Worm (Caenorhabditis elegans): Measurements from ENCODE around the gene npr-15.
A peak's percentile ranks its signal among the peaks of the same experiment; 100 is the strongest.

Gene npr-15

DNA sequence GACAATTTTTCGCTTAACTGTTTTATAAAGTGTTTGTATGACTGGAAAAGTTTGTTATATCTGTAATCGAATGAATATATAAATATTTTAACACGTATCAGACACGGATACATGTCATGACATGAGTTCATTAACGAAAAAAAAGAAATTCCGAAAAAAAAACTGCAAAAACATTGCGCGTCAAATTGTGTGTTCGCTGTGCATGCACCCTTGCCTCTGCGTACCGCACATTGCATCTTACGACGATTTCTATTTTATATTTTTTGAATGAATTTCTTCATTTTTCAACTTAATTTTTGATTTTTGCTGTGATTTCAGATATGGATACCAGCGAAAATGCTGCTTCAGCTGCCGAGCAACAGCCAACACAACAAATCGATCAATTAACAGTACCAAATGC lies 10.5 kb upstream of the npr-15 start, which contains the start of gene wdr-5.1 (continued):
- TF ChIP-seq nhr-25 (tag; optimal IDR thresholded peaks at IDR 0.05) (peak; percentile 30), mml-1 (tag; optimal IDR thresholded peaks at IDR 0.05) (no peak), ama-1 (optimal IDR thresholded peaks at IDR 0.05) (peak; percentile 64), snpc-4 (tag; optimal IDR thresholded peaks at IDR 0.05) (no peak), nhr-23 (tag; optimal IDR thresholded peaks at IDR 0.05) (peak; percentile 52), ceh-9 (tag; optimal IDR thresholded peaks at IDR 0.05) (no peak), nhr-28 (tag; optimal IDR thresholded peaks at IDR 0.05) (no peak), hmg-11 (tag; optimal IDR thresholded peaks at IDR 0.05) (peak; percentile 46)

DNA sequence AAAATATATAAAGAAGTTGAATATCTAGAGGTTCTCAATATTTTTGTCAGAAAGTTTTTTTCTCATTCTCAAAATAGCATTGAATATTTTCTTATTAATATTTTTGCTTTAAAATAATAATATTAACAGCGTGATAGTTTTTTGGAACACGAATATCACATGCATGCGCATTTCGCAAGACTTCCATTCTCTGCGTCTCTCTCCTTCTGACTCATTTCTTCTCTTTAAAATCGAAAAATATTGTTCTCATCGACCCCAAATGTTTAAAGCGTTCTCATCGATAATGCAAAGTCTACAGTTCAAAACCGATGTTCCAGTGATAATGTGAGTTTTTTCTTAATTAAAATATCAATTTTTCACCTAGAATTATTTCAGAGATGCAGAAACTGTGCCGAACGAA lies 8.9 kb upstream of the npr-15 start, which contains the start of gene C14B1.3:
Gene C14B1.3, plus strand, starts transcription at position 168 of the 400 bp plus-strand sequence.
- TF ChIP-seq lin-15B (tag; optimal IDR thresholded peaks at IDR 0.05) (peak; percentile 20), aly-2 (tag; optimal IDR thresholded peaks at IDR 0.05) (no peak), zag-1 (tag; optimal IDR thresholded peaks at IDR 0.05) (no peak), skn-1 (tag; optimal IDR thresholded peaks at IDR 0.05) (no peak), daf-12 (tag; optimal IDR thresholded peaks at IDR 0.05) (no peak), pha-4 (tag; optimal IDR thresholded peaks at IDR 0.05) (peak; percentile 50), egl-27 (tag; optimal IDR thresholded peaks at IDR 0.05) (no peak), hmg-11 (tag; optimal IDR thresholded peaks at IDR 0.05) (no peak), elt-3 (tag; optimal IDR thresholded peaks at IDR 0.05) (no peak), ztf-4 (tag; optimal IDR thresholded peaks at IDR 0.05) (no peak), ama-1 (optimal IDR thresholded peaks at IDR 0.05) (peak; percentile 1), ceh-82 (tag; optimal IDR thresholded peaks at IDR 0.05) (no peak), nhr-76 (tag; optimal IDR thresholded peaks at IDR 0.05) (no peak), fkh-10 (GFP tag; optimal IDR thresholded peaks at IDR 0.05) (no peak), ztf-11 (tag; optimal IDR thresholded peaks at IDR 0.05) (no peak), nhr-11 (tag; optimal IDR thresholded peaks at IDR 0.05) (no peak), ceh-9 (tag; optimal IDR thresholded peaks at IDR 0.05) (no peak), unc-39 (tag; optimal IDR thresholded peaks at IDR 0.05) (no peak), fos-1 (tag; optimal IDR thresholded peaks at IDR 0.05) (no peak), nhr-25 (tag; optimal IDR thresholded peaks at IDR 0.05) (no peak), fkh-2 (tag; optimal IDR thresholded peaks at IDR 0.05) (no peak), elt-2 (tag; optimal IDR thresholded peaks at IDR 0.05) (peak; percentile 21), nhr-28 (tag; optimal IDR thresholded peaks at IDR 0.05) (no peak), nhr-77 (tag; optimal IDR thresholded peaks at IDR 0.05) (no peak), mml-1 (tag; optimal IDR thresholded peaks at IDR 0.05) (no peak), R02D3.7 (tag; optimal IDR thresholded peaks at IDR 0.05) (no peak), jun-1 (tag; optimal IDR thresholded peaks at IDR 0.05) (peak; percentile 69), lsy-12 (tag; optimal IDR thresholded peaks at IDR 0.05) (no peak), pqm-1 (tag; optimal IDR thresholded peaks at IDR 0.05) (no peak), lin-39 (tag; optimal IDR thresholded peaks at IDR 0.05) (no peak), elt-1 (tag; optimal IDR thresholded peaks at IDR 0.05) (no peak), snpc-4 (tag; optimal IDR thresholded peaks at IDR 0.05) (peak; percentile 12), ceh-16 (tag; optimal IDR thresholded peaks at IDR 0.05) (no peak), unc-62 (GFP tag; optimal IDR thresholded peaks at IDR 0.05) (no peak), nhr-23 (tag; optimal IDR thresholded peaks at IDR 0.05) (peak; percentile 45), egl-5 (tag; optimal IDR thresholded peaks at IDR 0.05) (no peak), nfya-1 (tag; optimal IDR thresholded peaks at IDR 0.05; ENCODE audit: insufficient read depth) (peak; percentile 65), eor-1 (tag; optimal IDR thresholded peaks at IDR 0.05) (no peak), mdl-1 (tag; optimal IDR thresholded peaks at IDR 0.05) (no peak), ZK546.5 (tag; optimal IDR thresholded peaks at IDR 0.05) (no peak), nhr-67 (tag; optimal IDR thresholded peaks at IDR 0.05) (no peak), tbx-2 (tag; optimal IDR thresholded peaks at IDR 0.05) (no peak), nhr-12 (tag; optimal IDR thresholded peaks at IDR 0.05) (no peak), sea-2 (GFP tag; optimal IDR thresholded peaks at IDR 0.05) (no peak), nhr-43 (tag; optimal IDR thresholded peaks at IDR 0.05; ENCODE audit: poor library complexity, severe bottlenecking) (no peak), nhr-237 (tag; optimal IDR thresholded peaks at IDR 0.05) (no peak), ceh-28 (tag; optimal IDR thresholded peaks at IDR 0.05) (no peak)

All from whole organism, L3 larva.